Fruit fly (Drosophila melanogaster): Measurements from ENCODE around the gene Xport-A.

Xport-A gene

DNA sequence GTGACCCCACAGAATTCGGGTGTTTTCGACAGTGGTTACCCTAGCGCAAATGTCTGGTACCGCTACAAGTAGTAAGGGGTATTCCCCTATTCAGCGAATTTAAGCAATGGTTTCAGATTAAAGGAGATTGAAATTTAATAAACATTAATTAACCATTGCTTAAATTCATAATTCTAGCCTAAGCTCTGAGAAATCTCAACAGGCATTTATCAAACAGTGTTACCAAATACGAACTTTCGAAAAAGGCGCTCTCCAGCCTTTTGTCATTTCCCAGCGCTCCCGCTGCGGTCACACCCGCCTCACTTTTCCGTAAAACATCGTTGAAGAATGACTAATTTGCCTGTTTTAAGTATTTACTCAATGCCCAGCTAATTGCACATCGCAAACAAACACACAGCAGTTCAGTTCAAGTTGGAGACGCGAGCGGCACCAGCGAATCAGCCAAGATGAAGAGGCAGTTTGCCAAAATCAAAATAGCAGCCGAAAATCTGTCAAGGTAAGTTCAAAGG lies 10.3 kb downstream of the Xport-A start, which contains the start of the genes Surf6 and RhoGAP92B (continued):
- TF ChIP-seq Dbx (GFP tag; IDR thresholded peaks at IDR 0.05) (peak; percentile 70; the same call in 2 of the 3 replicates), CG11723 (GFP tag; optimal IDR thresholded peaks at IDR 0.05) (peak; percentile 20), nau (GFP tag; optimal IDR thresholded peaks at IDR 0.05) (peak; percentile 77), sqz (GFP tag; optimal IDR thresholded peaks at IDR 0.05) (no peak), H15 (GFP tag; IDR thresholded peaks at IDR 0.05) (0 out of 3 replicates have a peak, but pooled peaks have one; percentile 23), Dek (tag; optimal IDR thresholded peaks at IDR 0.05) (peak; percentile 39), Sox102F (GFP tag; optimal IDR thresholded peaks at IDR 0.05) (no peak), HmgZ (tag; optimal IDR thresholded peaks at IDR 0.05) (peak; percentile 79), Drgx (GFP tag; IDR thresholded peaks at IDR 0.05) (peak; percentile 27; the same call in 1 of the 2 replicates), cwo (GFP tag; optimal IDR thresholded peaks at IDR 0.05) (peak; percentile 95), pb (GFP tag; optimal IDR thresholded peaks at IDR 0.05) (peak; percentile 60), CG2120 (GFP tag; optimal IDR thresholded peaks at IDR 0.05) (peak; percentile 65), CG11398 (GFP tag; optimal IDR thresholded peaks at IDR 0.05) (peak; percentile 32), dm (GFP tag; optimal IDR thresholded peaks at IDR 0.05) (peak; percentile 96), B-H2 (GFP tag; optimal IDR thresholded peaks at IDR 0.05) (peak; percentile 33), Scr (GFP tag; IDR thresholded peaks at IDR 0.05; ENCODE audit: partially characterized antibody) (peak; percentile 58; the same call in 1 of the 2 replicates), tin (GFP tag; optimal IDR thresholded peaks at IDR 0.05) (peak; percentile 53), NK7.1 (GFP tag; optimal IDR thresholded peaks at IDR 0.05) (peak; percentile 12), CG9876 (GFP tag; optimal IDR thresholded peaks at IDR 0.05) (no peak), Eip74EF (GFP tag; optimal IDR thresholded peaks at IDR 0.05) (peak in 1 of 2 experiments; percentile 60), CG4424 (GFP tag; optimal IDR thresholded peaks at IDR 0.05) (peak; percentile 49), klu (GFP tag; IDR thresholded peaks at IDR 0.05) (no peak), Camta (GFP tag; optimal IDR thresholded peaks at IDR 0.05) (peak; percentile 55), CG1024 (GFP tag; IDR thresholded peaks at IDR 0.05) (no peak), sob (GFP tag; IDR thresholded peaks at IDR 0.05) (peak; percentile 65), CG18262 (tag; optimal IDR thresholded peaks at IDR 0.05) (peak; percentile 53), tx (GFP tag; optimal IDR thresholded peaks at IDR 0.05) (peak; percentile 19), CG11504 (tag; optimal IDR thresholded peaks at IDR 0.05) (peak; percentile 69), peb (GFP tag; IDR thresholded peaks at IDR 0.05) (no peak), Max (GFP tag; optimal IDR thresholded peaks at IDR 0.05) (peak; percentile 95), br (optimal IDR thresholded peaks at IDR 0.05) (no peak), h (optimal IDR thresholded peaks at IDR 0.05) (no peak), da (GFP tag; optimal IDR thresholded peaks at IDR 0.05) (no peak), CkIIα-i1 (GFP tag; IDR thresholded peaks at IDR 0.05) (no peak), zfh2 (GFP tag; optimal IDR thresholded peaks at IDR 0.05) (peak; percentile 29), ranshi (GFP tag; IDR thresholded peaks at IDR 0.05) (0 out of 2 replicates have a peak, but pooled peaks have one; percentile 25), CG12236 (GFP tag; optimal IDR thresholded peaks at IDR 0.05) (no peak), CG1233 (GFP tag; optimal IDR thresholded peaks at IDR 0.05) (peak; percentile 65), chinmo (GFP tag; IDR thresholded peaks at IDR 0.05; ENCODE audit: partially characterized antibody) (0 out of 4 replicates have a peak, but pooled peaks have one; percentile 43), Bdp1 (GFP tag; optimal IDR thresholded peaks at IDR 0.05) (peak; percentile 36), ERR (GFP tag; optimal IDR thresholded peaks at IDR 0.05) (peak; percentile 38), CG1647 (GFP tag; optimal IDR thresholded peaks at IDR 0.05) (peak; percentile 35), CG10274 (GFP tag; optimal IDR thresholded peaks at IDR 0.05) (no peak), crp (GFP tag; optimal IDR thresholded peaks at IDR 0.05) (peak in 1 of 2 experiments; percentile 62), prd (optimal IDR thresholded peaks at IDR 0.05) (no peak), prd (GFP tag; IDR thresholded peaks at IDR 0.05) (peak; percentile 62; the same call in 2 of the 3 replicates), Ets97D (GFP tag; optimal IDR thresholded peaks at IDR 0.05) (peak; percentile 89), cato (GFP tag; optimal IDR thresholded peaks at IDR 0.05; ENCODE audit: borderline replicate concordance) (no peak), tap (tag; optimal IDR thresholded peaks at IDR 0.05) (peak; percentile 2), CG17186 (GFP tag; optimal IDR thresholded peaks at IDR 0.05) (peak; percentile 91), Atf6 (GFP tag; IDR thresholded peaks at IDR 0.05) (peak; percentile 63; the same call in 1 of the 2 replicates)

Measured in whole organism, embryonic.